Worm (Caenorhabditis elegans) whole organism, L1 larva: Measurements from ENCODE around the gene C47A4.5.

Experiments
- C04F5.9 ChIP-seq: sonication (generic microtip); optimal IDR thresholded peaks from 2 replicates; lab custom pipeline; 2016; ENCODE audit warnings: missing genetic modification characterization, missing compliant biosample characterization
- Y116A8C.19 ChIP-seq: sonication (generic microtip); optimal IDR thresholded peaks from 2 replicates; lab custom pipeline; 2016; ENCODE audit warnings: missing compliant biosample characterization, missing genetic modification characterization, borderline replicate concordance
- ceh-63 ChIP-seq: fragments of 200-800 bp; sonication (Bioruptor generic); optimal IDR thresholded peaks from 2 replicates; lab custom pipeline; 2018; ENCODE audit warnings: mild to moderate bottlenecking, missing genetic modification characterization, missing compliant biosample characterization
- ceh-82 ChIP-seq, 3 experiments: fragments of 150-350 bp in 1 of 3; sonication (generic microtip) in 2 of 3; optimal IDR thresholded peaks; 2 replicates each; lab custom pipeline; 2014 to 2017; ENCODE audit warnings: missing biosample characterization in 3 of 3, missing genetic modification characterization in 3 of 3
- ceh-90 ChIP-seq: sonication (generic microtip); optimal IDR thresholded peaks from 2 replicates; lab custom pipeline; 2016; ENCODE audit warnings: missing genetic modification characterization, missing compliant biosample characterization
- efl-1 ChIP-seq, 4 experiments: fragments of 150-350 bp; optimal IDR thresholded peaks in 3 of 4; peaks in 1 of 4; 1 replicate in 1 of 4; 2 replicates in 3 of 4; lab custom pipeline; 2014; ENCODE audit warnings: missing biosample characterization in 2 of 4, missing genetic modification characterization in 2 of 4, missing genetic modification reagents in 2 of 4
- egl-13 ChIP-seq: sonication (generic microtip); optimal IDR thresholded peaks from 2 replicates; lab custom pipeline; 2016; ENCODE audit warnings: missing genotype, missing genetic modification reagents, missing genetic modification characterization, missing compliant biosample characterization
- fkh-10 ChIP-seq: sonication (generic microtip); optimal IDR thresholded peaks from 2 replicates; lab custom pipeline; 2017; ENCODE audit warnings: missing biosample characterization, missing genetic modification reagents, missing genetic modification characterization
- fkh-8 ChIP-seq: sonication (generic microtip); optimal IDR thresholded peaks from 2 replicates; lab custom pipeline; 2016; ENCODE audit warnings: mild to moderate bottlenecking, missing genetic modification characterization, missing compliant biosample characterization
- hlh-4 ChIP-seq: sonication (generic microtip); optimal IDR thresholded peaks from 2 replicates; lab custom pipeline; 2016; ENCODE audit warnings: mild to moderate bottlenecking, missing genetic modification characterization, missing compliant biosample characterization
- hpl-2 ChIP-seq: fragments of 150-350 bp; optimal IDR thresholded peaks from 2 replicates; lab custom pipeline; 2014; ENCODE audit warnings: missing biosample characterization, missing genetic modification reagents, missing genetic modification characterization
- isw-1 ChIP-seq: fragments of 200-800 bp; sonication (Bioruptor generic); IDR thresholded peaks from 2 replicates; pipeline ENCODE4 v1.3.6; 2022; ENCODE audit warnings: missing genetic modification characterization, missing compliant biosample characterization
- jun-1 ChIP-seq: fragments of 150-350 bp; optimal IDR thresholded peaks from 2 replicates; lab custom pipeline; 2014; ENCODE audit warnings: missing biosample characterization, missing genetic modification reagents, missing genetic modification characterization
- lin-14 ChIP-seq: fragments of 200-800 bp; sonication (Bioruptor generic); optimal IDR thresholded peaks from 2 replicates; lab custom pipeline; 2018; ENCODE audit warnings: mild to moderate bottlenecking, missing genetic modification characterization, moderate library complexity, missing compliant biosample characterization
- lin-15B ChIP-seq: fragments of 150-350 bp; sonication (generic microtip); optimal IDR thresholded peaks from 3 replicates; lab custom pipeline; 2014; ENCODE audit warnings: missing biosample characterization, missing genetic modification characterization
- lin-35 ChIP-seq, 2 experiments: fragments of 150-350 bp; optimal IDR thresholded peaks; 2 replicates each; lab custom pipeline; 2014; ENCODE audit warnings: missing biosample characterization in 2 of 2, missing genetic modification characterization in 2 of 2, missing genetic modification reagents in 2 of 2
- mab-9 ChIP-seq: fragments of 200-800 bp; sonication (Bioruptor generic); IDR thresholded peaks from 2 replicates; pipeline ENCODE4 v1.3.6; 2022; ENCODE audit warnings: missing genetic modification reagents, missing genetic modification characterization, missing compliant biosample characterization
- mdl-1 ChIP-seq, 2 experiments: fragments of 150-350 bp; optimal IDR thresholded peaks; 2 replicates each; lab custom pipeline; 2014 to 2017; ENCODE audit warnings: missing biosample characterization in 2 of 2, missing genetic modification characterization in 2 of 2, inconsistent platforms in 1 of 2
- mep-1 ChIP-seq: fragments of 150-350 bp; optimal IDR thresholded peaks from 2 replicates; lab custom pipeline; 2014; ENCODE audit warnings: missing biosample characterization, missing genetic modification characterization
- nhr-11 ChIP-seq: fragments of 150-350 bp; optimal IDR thresholded peaks from 2 replicates; lab custom pipeline; 2014; ENCODE audit warnings: missing biosample characterization, missing genetic modification characterization
- nhr-19 ChIP-seq: fragments of 200-800 bp; sonication (Bioruptor generic); conservative IDR thresholded peaks from 2 replicates; pipeline ENCODE4 v1.3.6; 2022; ENCODE audit warnings: missing genetic modification characterization, missing compliant biosample characterization
- nhr-237 ChIP-seq: fragments of 150-350 bp; optimal IDR thresholded peaks from 2 replicates; lab custom pipeline; 2014; ENCODE audit warnings: missing biosample characterization, missing genetic modification characterization
- nhr-90 ChIP-seq: sonication (generic microtip); optimal IDR thresholded peaks from 2 replicates; lab custom pipeline; 2016; ENCODE audit warnings: mild to moderate bottlenecking, missing genetic modification characterization, missing compliant biosample characterization; ENCODE audit not compliant: poor library complexity
- pag-3 ChIP-seq: sonication (generic microtip); optimal IDR thresholded peaks from 2 replicates; lab custom pipeline; 2017; ENCODE audit warnings: missing genetic modification characterization, mild to moderate bottlenecking, missing compliant biosample characterization, antibody characterized with exemption, borderline replicate concordance; ENCODE audit not compliant: insufficient read depth
- pax-3 ChIP-seq: fragments of 200-800 bp; sonication (Bioruptor generic); optimal IDR thresholded peaks from 2 replicates; lab custom pipeline; 2018; ENCODE audit warnings: mild to moderate bottlenecking, missing genetic modification characterization, moderate library complexity, missing compliant biosample characterization
- snu-23 ChIP-seq: sonication (generic microtip); optimal IDR thresholded peaks from 2 replicates; lab custom pipeline; 2016; ENCODE audit warnings: missing genetic modification characterization, missing compliant biosample characterization
- sox-4 ChIP-seq: sonication (generic microtip); optimal IDR thresholded peaks from 2 replicates; lab custom pipeline; 2016; ENCODE audit warnings: missing genetic modification characterization, missing compliant biosample characterization
- swsn-7 ChIP-seq: sonication (generic microtip); optimal IDR thresholded peaks from 2 replicates; lab custom pipeline; 2016; ENCODE audit warnings: missing genetic modification characterization, missing compliant biosample characterization
- unc-130 ChIP-seq: fragments of 150-350 bp; optimal IDR thresholded peaks from 2 replicates; lab custom pipeline; 2017; ENCODE audit warnings: missing biosample characterization, missing genetic modification characterization, inconsistent platforms
- unc-30 ChIP-seq: sonication (generic microtip); optimal IDR thresholded peaks from 2 replicates; lab custom pipeline; 2017; ENCODE audit warnings: missing biosample characterization, missing genetic modification characterization
- unc-62 ChIP-seq: fragments of 150-350 bp; optimal IDR thresholded peaks from 2 replicates; lab custom pipeline; 2014; ENCODE audit warnings: missing biosample characterization, missing genetic modification reagents, missing genetic modification characterization
- unc-86 ChIP-seq: sonication (generic microtip); optimal IDR thresholded peaks from 2 replicates; lab custom pipeline; 2016; ENCODE audit warnings: missing genetic modification characterization, missing compliant biosample characterization
- ztf-11 ChIP-seq, 2 experiments: sonication (generic microtip); optimal IDR thresholded peaks; 2 replicates each; lab custom pipeline; 2016 to 2017; ENCODE audit warnings: missing genetic modification characterization in 2 of 2, missing biosample characterization in 1 of 2, missing compliant biosample characterization in 1 of 2

Gene C47A4.5

DNA sequence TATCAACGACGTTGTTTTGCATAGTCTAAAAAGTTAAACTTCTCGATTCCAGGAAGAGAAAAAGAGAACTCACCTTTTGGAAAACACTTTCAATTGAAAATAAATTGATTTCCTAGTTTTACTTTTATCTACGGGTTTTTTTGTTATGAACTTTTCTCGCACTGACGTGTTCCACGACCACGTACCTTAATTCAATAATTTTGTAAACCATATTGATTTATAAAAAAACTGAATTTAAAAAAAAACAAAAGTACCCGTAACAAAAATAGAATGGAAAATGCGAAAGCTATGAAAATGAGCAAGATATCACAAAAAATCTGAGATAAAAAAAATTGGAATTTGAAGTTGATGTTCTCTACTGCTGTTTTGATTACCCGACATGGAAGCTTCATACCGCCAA lies 3.3 kb upstream of the C47A4.5 start, which contains the start of gene C47A4.3:
Gene C47A4.3 (minus strand): TSS at position 101 of the 400 bp plus-strand sequence.
- TF ChIP-seq lin-15B (tag; lab: Kevin White, UChicago) = no peak
- no peak for TF ChIP-seq ceh-90 (tag; lab: Kevin White, UChicago)
- no peak for TF ChIP-seq mdl-1 (tag; optimal IDR thresholded peaks at IDR 0.05; lab: Kevin White, UChicago)
- TF ChIP-seq unc-130 = no peak
- TF ChIP-seq unc-62 (GFP tag; lab: Kevin White, UChicago) = no peak
- no peak for TF ChIP-seq snu-23 (GFP tag; lab: Kevin White, UChicago)
- no peak for TF ChIP-seq mep-1
- TF ChIP-seq nhr-19 = no peak
- no peak for TF ChIP-seq hlh-4 (tag; lab: Kevin White, UChicago)
- no peak for TF ChIP-seq egl-13 (tag; lab: Kevin White, UChicago)
- TF ChIP-seq nhr-90 (tag; lab: Kevin White, UChicago) = no peak
- no peak for TF ChIP-seq ztf-11 (tag; optimal IDR thresholded peaks at IDR 0.05; lab: Kevin White, UChicago)
- no peak for TF ChIP-seq nhr-11
- no peak for TF ChIP-seq jun-1 (tag; lab: Kevin White, UChicago)
- TF ChIP-seq sox-4 (tag; lab: Kevin White, UChicago) = no peak
- TF ChIP-seq ceh-63 = no peak

- no peak for TF ChIP-seq unc-62 (GFP tag; lab: Kevin White, UChicago)
- TF ChIP-seq isw-1 (GFP tag; lab: Robert Waterston, UW) = no peak
- peak in 1 of 2 experiments; percentile 9 for TF ChIP-seq efl-1 (optimal IDR thresholded peaks at IDR 0.05; lab: Kevin White, UChicago)
- TF ChIP-seq efl-1 (GFP tag; optimal IDR thresholded peaks at IDR 0.05 in 1 of 2; lab: Kevin White, UChicago) = no peak
Observed at ce11 chrIV:13748798-13749197, 3.3 kb downstream of the C47A4.5 start.

- TF ChIP-seq ceh-82 (tag; optimal IDR thresholded peaks at IDR 0.05; lab: Kevin White, UChicago) (no peak), fkh-8 (tag; lab: Kevin White, UChicago) (no peak), lin-14 (GFP tag; lab: Kevin White, UChicago) (no peak), unc-30 (no peak), ceh-90 (tag; lab: Kevin White, UChicago) (no peak), egl-13 (tag; lab: Kevin White, UChicago) (no peak), isw-1 (GFP tag; lab: Robert Waterston, UW) (no peak), unc-62 (GFP tag; lab: Kevin White, UChicago) (no peak), swsn-7 (no peak), pax-3 (tag; lab: Kevin White, UChicago) (no peak), C04F5.9 (tag; lab: Kevin White, UChicago) (no peak), nhr-237 (no peak), mdl-1 (tag; optimal IDR thresholded peaks at IDR 0.05; lab: Kevin White, UChicago) (no peak), mep-1 (no peak), pag-3 (tag; lab: Kevin White, UChicago) (no peak), lin-15B (tag; lab: Kevin White, UChicago) (no peak), sox-4 (tag; lab: Kevin White, UChicago) (no peak), lin-35 (GFP tag; optimal IDR thresholded peaks at IDR 0.05; lab: Kevin White, UChicago) (no peak)
Observed at ce11 chrIV:13750033-13750432, 4.5 kb downstream of the C47A4.5 start, which contains the start of gene sorb-1. TSS of gene sorb-1 (plus strand) at chrIV:13750333.

- no peak for TF ChIP-seq jun-1 (tag; lab: Kevin White, UChicago)
- TF ChIP-seq lin-35 (GFP tag; optimal IDR thresholded peaks at IDR 0.05; lab: Kevin White, UChicago) = no peak
- no peak for TF ChIP-seq unc-130
- no peak for TF ChIP-seq pag-3 (tag; lab: Kevin White, UChicago)
- no peak for TF ChIP-seq unc-62 (GFP tag; lab: Kevin White, UChicago)
- TF ChIP-seq unc-86 = no peak
- no peak for TF ChIP-seq mab-9 (GFP tag; lab: Robert Waterston, UW)
- TF ChIP-seq hpl-2 (GFP tag; lab: Kevin White, UChicago) = no peak
Observed at ce11 chrIV:13755619-13756018, 10.1 kb downstream of the C47A4.5 start.

- TF ChIP-seq Y116A8C.19 (tag; lab: Kevin White, UChicago) (no peak), fkh-10 (GFP tag; lab: Kevin White, UChicago) (peak; percentile 6)
Observed at ce11 chrIV:13763449-13763848, 17.9 kb downstream of the C47A4.5 start.
